Fruit fly (Drosophila melanogaster) S2 (cell line): ENCODE measurements around the gene CG9691.

ENCODE experiments used
- CG8478 ChIP-seq: fragments of >200 bp; optimal IDR thresholded peaks from 2 replicates; lab custom pipeline; 2018
- CTCF ChIP-seq, 2 experiments: fragments of >200 bp; optimal IDR thresholded peaks; 2 replicates each; lab custom pipeline; 2018

CG9691 gene

DNA sequence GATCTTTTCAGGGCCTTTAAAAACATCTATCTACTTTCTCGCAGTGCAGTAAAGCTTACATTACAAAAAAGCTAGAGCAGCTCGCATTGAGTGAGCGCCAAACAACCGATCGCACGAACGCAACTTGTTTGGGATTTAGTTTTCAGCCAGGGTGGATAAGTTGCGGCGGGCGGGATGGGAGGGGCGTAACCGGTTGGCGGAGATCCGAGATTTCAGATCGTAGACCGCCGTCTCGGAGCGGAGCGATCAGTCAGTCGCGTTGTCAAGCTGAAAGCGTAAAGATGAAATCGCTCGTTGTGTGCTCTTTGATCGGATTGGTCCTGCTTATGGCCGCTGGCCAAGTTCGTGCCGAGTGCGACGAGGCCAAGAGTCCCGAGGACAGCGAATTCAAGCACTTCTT is at the start of gene CG9691:
Gene CG9691 (plus strand): TSS at position 222 of the 400 bp plus-strand sequence.
- TF ChIP-seq CG8478 (lab: Kevin White, UChicago) (no peak), CTCF (optimal IDR thresholded peaks at IDR 0.05; lab: Kevin White, UChicago) (no peak)

DNA sequence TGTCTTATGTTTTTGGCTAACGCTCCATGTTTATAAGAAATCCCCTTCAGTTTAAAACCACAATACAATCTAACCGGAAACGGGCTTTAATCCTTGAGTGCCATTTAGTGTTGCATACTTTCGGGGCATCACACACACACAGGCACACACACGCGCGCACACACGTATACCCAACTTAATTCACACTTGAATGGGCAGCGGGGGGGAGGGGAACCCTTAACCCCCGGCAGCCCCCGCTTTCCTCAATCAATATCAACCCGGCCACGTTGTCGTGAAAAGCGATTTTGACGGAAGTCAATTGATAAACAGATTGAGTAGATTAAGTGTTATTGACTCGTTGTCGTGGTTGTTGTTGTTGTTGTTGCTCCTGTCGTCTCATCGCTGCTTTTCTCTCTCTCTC is 36.7 kb upstream of the CG9691 start:
- TF ChIP-seq CG8478 (lab: Kevin White, UChicago) (no peak), CTCF (optimal IDR thresholded peaks at IDR 0.05; lab: Kevin White, UChicago) (no peak)

DNA sequence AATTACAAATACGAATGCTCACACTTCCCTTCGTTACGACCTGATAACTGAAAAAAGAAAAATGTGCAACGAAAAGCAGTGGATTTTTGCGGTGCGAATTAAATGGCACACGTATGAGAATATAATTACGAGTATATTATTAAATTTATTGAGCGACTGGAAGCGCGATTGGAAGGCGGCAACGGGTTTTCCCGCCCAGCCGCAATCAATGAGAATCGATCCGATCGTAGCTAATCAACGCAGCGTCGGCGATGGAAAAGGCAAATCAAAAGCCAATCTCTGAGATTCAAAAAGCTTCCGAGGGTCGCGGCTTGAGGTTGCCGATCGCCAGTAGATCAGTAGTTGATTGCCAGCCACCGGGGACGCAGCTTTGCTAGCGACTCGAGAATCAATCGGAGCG is 19.4 kb upstream of the CG9691 start, which contains the start of gene Ser7:
Gene Ser7 (plus strand): TSS at position 352 of the 400 bp plus-strand sequence.
- TF ChIP-seq CG8478 (lab: Kevin White, UChicago) (no peak), CTCF (optimal IDR thresholded peaks at IDR 0.05; lab: Kevin White, UChicago) (no peak)

DNA sequence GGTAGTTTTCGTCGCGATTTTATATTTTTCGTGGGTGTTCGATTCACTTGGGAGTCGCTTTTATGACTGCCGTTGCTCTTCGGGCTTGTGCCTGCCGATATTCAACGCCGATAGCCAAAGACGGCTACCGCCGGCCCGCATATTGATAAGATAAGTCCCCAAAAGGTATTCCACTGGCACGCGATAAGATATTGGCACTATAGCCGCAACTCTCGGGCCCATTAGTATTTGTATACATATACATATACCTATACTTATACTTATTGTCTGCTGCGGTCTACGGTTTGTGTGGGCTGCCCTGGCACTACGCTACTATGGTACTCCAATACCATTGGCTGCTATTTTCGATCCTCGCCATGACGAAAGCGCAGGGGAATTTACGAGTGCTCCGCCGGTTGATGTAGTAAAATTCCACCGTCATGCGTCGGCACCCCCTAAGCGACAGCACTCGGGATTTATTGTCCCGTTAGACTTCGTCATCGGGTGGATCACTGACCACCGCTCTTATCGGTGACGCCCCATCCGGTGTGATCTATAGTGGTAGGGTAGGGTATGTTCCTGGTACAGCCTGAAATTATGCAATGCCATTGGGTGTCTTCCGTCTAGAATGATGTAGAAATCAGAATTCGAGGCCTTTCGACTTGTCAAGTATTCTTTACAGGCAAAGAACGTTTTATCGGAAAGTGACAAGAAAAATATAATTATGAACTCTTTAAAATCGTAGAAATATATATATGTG is 15.6 kb upstream of the CG9691 start, which contains the start of gene CG45060:
Gene CG45060 (minus strand): TSS at position 59 of the 739 bp plus-strand sequence.
- TF ChIP-seq CTCF (optimal IDR thresholded peaks at IDR 0.05; lab: Kevin White, UChicago) (no peak), CG8478 (lab: Kevin White, UChicago) (no peak)

DNA sequence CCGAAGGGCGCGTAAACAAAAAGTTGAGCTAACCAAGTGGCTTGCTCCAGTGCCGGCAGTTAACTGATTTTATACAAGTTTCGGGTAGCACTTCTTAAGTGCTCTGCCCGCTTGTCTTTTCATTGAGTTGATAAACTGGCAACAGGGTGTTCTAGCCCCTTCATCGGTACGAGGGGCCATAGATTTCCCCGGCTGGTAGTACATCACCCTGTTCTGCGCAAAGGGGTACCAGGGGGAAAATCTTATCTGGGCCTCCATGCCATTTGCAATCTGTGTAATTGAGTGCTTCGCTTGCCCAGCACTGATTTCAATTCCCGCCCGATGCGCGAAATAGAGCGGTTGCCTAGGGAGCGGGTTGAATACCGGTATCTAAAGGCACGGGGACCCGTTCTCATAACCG is 12.6 kb upstream of the CG9691 start, which contains the start of gene CG45061:
Gene CG45061 (minus strand): TSS at position 71 of the 400 bp plus-strand sequence.
- TF ChIP-seq CTCF (optimal IDR thresholded peaks at IDR 0.05; lab: Kevin White, UChicago) (no peak), CG8478 (lab: Kevin White, UChicago) (no peak)

DNA sequence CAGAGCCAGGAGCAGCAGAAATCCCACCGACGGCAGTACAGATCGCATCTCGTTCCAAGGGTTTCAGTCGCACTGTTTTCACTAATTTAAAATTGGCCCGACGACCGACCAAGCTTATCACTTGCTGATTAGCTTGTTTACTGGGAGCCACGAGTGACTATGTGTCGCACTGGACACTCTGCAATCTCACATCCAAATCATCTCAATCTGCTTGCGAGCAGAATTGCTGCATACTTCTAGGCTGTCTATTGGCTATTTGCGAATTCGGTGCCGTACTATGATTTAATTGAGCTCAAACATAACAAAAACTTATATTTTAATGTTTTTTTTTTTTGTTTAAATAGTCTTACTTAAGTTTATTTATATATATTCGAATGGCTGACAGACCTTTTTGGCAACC is 10.3 kb upstream of the CG9691 start, which contains the start of gene CG32695:
Gene CG32695 (minus strand): TSS at position 141 of the 400 bp plus-strand sequence.
- TF ChIP-seq CTCF (optimal IDR thresholded peaks at IDR 0.05; lab: Kevin White, UChicago) (no peak), CG8478 (lab: Kevin White, UChicago) (no peak)

DNA sequence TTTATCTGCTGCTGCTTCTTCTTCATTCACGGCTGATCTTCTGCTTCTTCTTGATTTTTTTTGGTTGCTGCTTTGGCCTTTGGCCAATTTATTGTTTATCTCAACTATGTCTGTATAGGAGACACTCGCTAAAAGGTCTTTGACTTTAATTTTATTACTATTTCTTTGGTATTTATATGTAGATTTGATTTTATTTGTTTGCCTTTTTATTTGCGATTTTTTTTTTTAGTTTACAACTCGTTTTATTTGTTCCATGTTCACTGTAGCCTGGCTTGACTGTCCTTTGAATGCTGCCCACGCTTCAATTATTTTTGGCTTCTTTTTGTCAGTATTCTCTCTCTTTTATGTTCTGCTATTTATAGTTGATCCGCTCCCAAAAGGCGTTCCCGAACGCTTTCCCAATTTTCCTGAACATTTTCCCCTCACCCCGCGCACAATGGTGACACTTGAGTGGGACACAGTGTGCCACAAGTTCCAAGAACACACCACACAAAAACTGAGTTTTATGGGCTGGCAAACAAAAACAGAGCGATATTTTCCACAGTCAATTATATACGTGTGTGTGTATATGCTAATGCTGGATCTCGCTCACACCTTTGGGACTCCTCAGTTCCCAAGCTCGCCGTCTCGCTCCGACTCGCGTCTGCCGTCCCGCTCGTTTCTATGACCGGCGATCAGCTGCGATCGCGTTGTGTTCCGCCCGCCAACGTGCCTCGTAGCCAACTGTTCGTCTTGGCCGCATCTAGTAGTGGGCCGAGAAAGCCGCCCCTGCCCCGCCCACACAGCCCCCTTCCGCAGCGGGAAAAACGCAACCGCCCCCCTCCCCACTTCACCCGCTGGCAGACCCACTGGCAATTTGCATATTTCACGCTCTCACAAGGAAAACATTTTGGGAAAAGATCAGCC is 8.0 kb upstream of the CG9691 start, which contains the start of gene CG15247:
Gene CG15247 (minus strand): TSS at position 725 of the 906 bp plus-strand sequence.
- TF ChIP-seq CG8478 (lab: Kevin White, UChicago) (no peak), CTCF (optimal IDR thresholded peaks at IDR 0.05; lab: Kevin White, UChicago) (no peak)

DNA sequence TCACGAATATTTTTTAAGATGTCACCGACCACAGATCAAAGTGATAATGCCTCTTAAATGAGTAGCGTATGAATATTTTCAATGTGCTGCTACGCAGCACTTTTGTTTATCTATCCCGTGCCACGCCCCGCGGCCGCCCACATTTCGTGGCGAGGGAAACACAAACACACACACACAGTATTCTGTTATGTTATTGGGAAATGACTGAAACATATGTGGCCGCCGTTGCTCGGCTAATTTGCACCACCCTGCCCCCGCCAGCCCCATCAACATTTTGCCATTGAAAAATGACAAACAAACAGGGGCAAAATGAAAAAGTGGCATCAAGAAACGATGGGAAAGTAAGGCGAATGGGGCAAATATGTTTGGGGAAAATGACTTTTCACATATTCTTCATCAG is 7.0 kb upstream of the CG9691 start:
- TF ChIP-seq CG8478 (lab: Kevin White, UChicago) (no peak), CTCF (optimal IDR thresholded peaks at IDR 0.05; lab: Kevin White, UChicago) (no peak)

DNA sequence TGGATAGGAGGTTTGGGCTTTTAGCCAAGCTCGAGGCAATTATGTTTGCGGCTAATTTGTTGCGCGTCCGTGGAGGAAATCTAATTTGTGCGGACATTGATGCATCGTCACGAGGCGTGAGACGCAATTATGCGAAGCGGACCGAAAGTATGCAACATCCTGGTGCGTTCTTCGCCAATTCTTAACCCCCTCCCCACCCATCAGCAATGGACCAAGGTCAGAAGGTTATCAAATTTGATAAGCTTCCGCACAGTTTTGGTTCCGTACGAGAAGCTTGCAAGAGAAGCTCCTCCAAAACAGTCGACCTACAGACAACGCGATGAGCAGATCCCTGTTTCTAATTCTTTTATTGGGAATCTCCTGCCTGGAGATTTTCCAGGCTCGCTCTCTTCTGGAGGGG is 6.1 kb upstream of the CG9691 start, which contains the start of gene CG1468:
Gene CG1468 (plus strand): TSS at position 298 of the 400 bp plus-strand sequence.
- TF ChIP-seq CG8478 (lab: Kevin White, UChicago) (no peak), CTCF (optimal IDR thresholded peaks at IDR 0.05; lab: Kevin White, UChicago) (no peak)

DNA sequence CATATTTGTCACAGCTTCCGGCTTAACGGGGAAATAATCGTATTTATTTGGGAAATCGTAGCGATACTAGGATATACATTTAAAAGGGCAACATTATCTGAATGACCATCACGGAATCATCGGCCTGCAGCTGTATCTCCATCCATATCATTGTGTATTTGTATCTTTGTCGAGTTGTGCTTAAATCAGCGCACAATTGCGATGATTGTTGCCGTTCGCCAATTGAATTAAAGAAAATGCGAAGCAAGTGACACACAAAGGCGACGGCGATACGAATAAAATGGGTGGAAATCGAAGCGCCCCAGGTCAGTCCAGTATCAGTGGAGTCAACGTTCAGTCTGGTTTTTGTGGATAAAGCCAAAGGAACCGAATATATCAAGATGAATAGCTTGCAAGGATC is 4.7 kb upstream of the CG9691 start, which contains the start of gene CG9686:
Gene CG9686 (plus strand): TSS at position 301 of the 400 bp plus-strand sequence.
- TF ChIP-seq CTCF (optimal IDR thresholded peaks at IDR 0.05; lab: Kevin White, UChicago): no peak
- TF ChIP-seq CG8478 (lab: Kevin White, UChicago): no peak

DNA sequence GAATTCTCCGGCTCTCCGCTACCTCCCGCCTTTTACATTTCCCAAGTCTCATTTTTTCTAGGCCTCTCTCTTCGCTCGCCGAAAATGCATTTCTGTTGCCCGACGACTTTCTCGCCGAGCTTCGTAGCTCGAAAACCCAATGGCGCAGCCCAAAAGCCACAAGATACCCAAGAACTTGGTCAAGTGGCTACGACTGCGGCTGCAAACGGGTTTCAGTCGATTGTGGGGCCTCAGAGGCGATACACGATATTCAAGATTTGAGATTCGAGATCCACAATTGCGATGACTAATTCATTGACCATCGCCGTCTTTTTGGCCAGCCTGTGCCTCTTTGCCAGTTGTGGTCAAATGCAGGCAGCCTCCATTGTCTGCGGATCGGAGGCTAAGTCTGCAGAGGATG is 2.5 kb upstream of the CG9691 start, which contains the start of gene CG9689:
Gene CG9689 (plus strand): TSS at position 208 of the 400 bp plus-strand sequence.
- TF ChIP-seq CG8478 (lab: Kevin White, UChicago): no peak
- no peak for TF ChIP-seq CTCF (optimal IDR thresholded peaks at IDR 0.05; lab: Kevin White, UChicago)

DNA sequence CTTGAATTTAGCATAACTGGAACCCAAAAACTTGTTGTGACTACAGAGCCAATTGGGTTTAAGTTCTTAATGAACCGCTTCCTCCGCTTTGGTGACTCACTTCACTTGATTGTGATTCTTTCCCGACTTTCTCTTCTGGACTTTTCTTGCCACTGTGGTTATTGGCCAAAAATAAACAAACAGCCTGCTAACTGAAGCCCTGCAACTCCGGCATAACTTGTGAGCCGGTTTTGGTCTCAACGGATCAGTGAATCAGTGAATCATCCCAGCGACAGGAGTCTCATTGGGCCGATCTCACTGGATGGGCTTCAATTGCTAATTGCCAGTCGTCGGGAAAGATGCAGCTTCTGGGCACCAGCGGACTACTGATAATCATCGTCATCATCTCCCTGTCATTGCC is 1.3 kb upstream of the CG9691 start:
- TF ChIP-seq CG8478 (lab: Kevin White, UChicago) (no peak), CTCF (optimal IDR thresholded peaks at IDR 0.05; lab: Kevin White, UChicago) (no peak)

DNA sequence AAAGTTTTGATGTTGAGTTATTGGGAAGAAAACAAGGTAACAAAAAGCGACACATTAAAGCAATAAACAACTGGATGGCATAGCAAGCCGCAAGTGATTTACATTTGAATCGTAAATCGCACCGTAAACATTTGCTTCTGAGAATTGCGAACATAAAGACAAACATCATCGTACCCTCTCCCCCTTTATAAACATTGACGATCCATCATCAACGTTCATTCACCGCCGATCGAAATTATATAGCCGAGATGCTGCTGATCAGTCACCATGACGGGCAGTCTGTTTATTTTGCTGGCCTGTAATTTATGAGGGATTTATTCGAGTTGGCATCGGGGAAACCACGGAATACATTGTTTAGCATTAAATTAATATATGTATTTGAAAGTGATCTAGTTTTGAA is 1.1 kb downstream of the CG9691 start:
- TF ChIP-seq CTCF (optimal IDR thresholded peaks at IDR 0.05; lab: Kevin White, UChicago) (no peak), CG8478 (lab: Kevin White, UChicago) (no peak)

DNA sequence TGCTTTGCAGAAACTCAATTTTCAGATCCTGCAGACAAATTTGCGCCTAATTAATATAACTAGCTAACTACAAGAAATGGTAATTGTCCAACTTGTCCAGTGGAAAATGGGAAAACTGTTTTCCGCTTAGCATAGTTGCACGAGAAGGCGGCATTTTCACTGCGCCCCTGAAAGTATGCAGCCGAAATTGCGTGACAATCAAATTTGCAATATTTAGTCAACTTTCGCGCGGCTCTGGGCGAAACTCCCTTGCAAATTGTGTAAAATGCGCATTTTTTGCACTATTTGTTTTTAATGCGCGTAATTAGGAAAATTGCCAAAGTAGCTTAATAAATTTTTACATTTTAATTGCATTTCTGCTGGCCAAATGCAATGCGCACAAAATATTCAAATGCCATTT is 5.4 kb downstream of the CG9691 start:
- TF ChIP-seq CG8478 (lab: Kevin White, UChicago): no peak
- no peak for TF ChIP-seq CTCF (optimal IDR thresholded peaks at IDR 0.05; lab: Kevin White, UChicago)
